Worm (Caenorhabditis elegans): ENCODE results near the gene Y46C8AM.1.

ce11 chrIV:3943003-3943402 is 19.7 kb upstream of the Y46C8AM.1 start, which contains the start of gene Y46C8AL.11:
- TF ChIP-seq pqm-1 (tag; optimal IDR thresholded peaks at IDR 0.05) (no peak), sox-2 (GFP tag; IDR thresholded peaks at IDR 0.05) (no peak), ama-1 (optimal IDR thresholded peaks at IDR 0.05) (no peak), nfya-1 (tag; optimal IDR thresholded peaks at IDR 0.05) (no peak), ceh-45 (GFP tag; IDR thresholded peaks at IDR 0.05) (no peak), unc-3 (GFP tag; conservative IDR thresholded peaks at IDR 0.05) (no peak), unc-3 (tag; optimal IDR thresholded peaks at IDR 0.05) (no peak), gmeb-2 (tag; optimal IDR thresholded peaks at IDR 0.05) (no peak), ceh-31 (tag; optimal IDR thresholded peaks at IDR 0.05) (no peak), elt-2 (tag; optimal IDR thresholded peaks at IDR 0.05) (no peak), hlh-6 (tag; optimal IDR thresholded peaks at IDR 0.05) (no peak), K09A11.1 (tag; optimal IDR thresholded peaks at IDR 0.05; ENCODE audit: insufficient read depth) (no peak), ceh-48 (tag; optimal IDR thresholded peaks at IDR 0.05) (no peak)
